Fruit fly (Drosophila melanogaster) whole organism, embryonic: ENCODE data around the gene alphaCOP.
A peak's percentile ranks its signal among the peaks of the same experiment; 100 is the strongest.

Experiments used
- Awh ChIP-seq: fragments of 200-800 bp; sonication (Bioruptor generic); IDR thresholded peaks from 2 replicates; pipeline ENCODE4, ENCODE4 v1.3.6; 2022; ENCODE audit warnings: missing biosample characterization, missing genetic modification characterization
- B-H2 ChIP-seq: fragments of 200-800 bp; sonication (Bioruptor generic); optimal IDR thresholded peaks from 2 replicates; lab custom pipeline; 2018; ENCODE audit warnings: missing biosample characterization, mild to moderate bottlenecking, missing genetic modification characterization
- C15 ChIP-seq: fragments of 200-800 bp; sonication (Bioruptor generic); IDR thresholded peaks from 3 replicates; pipeline ENCODE4 v1.3.6; 2022; ENCODE audit warnings: missing biosample characterization, missing genetic modification characterization
- CG11093 ChIP-seq: fragments of 200-800 bp; sonication (Bioruptor generic); IDR thresholded peaks from 3 replicates; pipeline ENCODE4 v1.3.6; 2022; ENCODE audit warnings: missing biosample characterization, missing genetic modification characterization
- CG12155 ChIP-seq: fragments of 200-800 bp; sonication (Bioruptor generic); optimal IDR thresholded peaks from 3 replicates; lab custom pipeline; 2016; ENCODE audit warnings: missing biosample characterization, missing genetic modification characterization
- CG12236 ChIP-seq: fragments of 200-800 bp; sonication (Bioruptor generic); optimal IDR thresholded peaks from 2 replicates; lab custom pipeline; 2016; ENCODE audit warnings: missing biosample characterization, missing genetic modification characterization
- CG12299 ChIP-seq: fragments of 200-800 bp; sonication (Bioruptor generic); optimal IDR thresholded peaks from 2 replicates; lab custom pipeline; 2018; ENCODE audit warnings: missing biosample characterization, mild to moderate bottlenecking, missing genetic modification characterization
- CG12391 ChIP-seq: fragments of 200-800 bp; sonication (Bioruptor generic); optimal IDR thresholded peaks from 3 replicates; lab custom pipeline; 2018; ENCODE audit warnings: missing biosample characterization, mild to moderate bottlenecking, missing genetic modification characterization, moderate library complexity
- CG13287 ChIP-seq: fragments of 200-800 bp; sonication (Bioruptor generic); IDR thresholded peaks from 2 replicates; pipeline ENCODE4 v1.3.6; 2022; ENCODE audit warnings: missing biosample characterization, missing genetic modification characterization; ENCODE audit not compliant: partially characterized antibody
- CG14050 ChIP-seq: fragments of 200-800 bp; sonication (Bioruptor generic); IDR thresholded peaks from 3 replicates; pipeline ENCODE4 v1.3.6; 2022; ENCODE audit warnings: missing biosample characterization, missing genetic modification characterization
- CG14667 ChIP-seq: fragments of 200-800 bp; sonication (Bioruptor generic); IDR thresholded peaks from 2 replicates; pipeline ENCODE4 v1.3.6; 2022; ENCODE audit warnings: missing biosample characterization, missing genetic modification characterization
- CG16815 ChIP-seq: fragments of 200-800 bp; sonication (Bioruptor generic); optimal IDR thresholded peaks from 3 replicates; lab custom pipeline; 2017; ENCODE audit warnings: missing biosample characterization, mild to moderate bottlenecking, missing genetic modification characterization
- CG17568 ChIP-seq: fragments of 200-800 bp; sonication (Bioruptor generic); optimal IDR thresholded peaks from 2 replicates; lab custom pipeline; 2018; ENCODE audit warnings: missing biosample characterization, mild to moderate bottlenecking, missing genetic modification characterization, moderate library complexity
- CG1832 ChIP-seq: fragments of 200-800 bp; sonication (Bioruptor generic); optimal IDR thresholded peaks from 2 replicates; lab custom pipeline; 2017; ENCODE audit warnings: missing biosample characterization, mild to moderate bottlenecking, missing genetic modification characterization, inconsistent platforms
- CG2120 ChIP-seq: fragments of 200-800 bp; sonication (Bioruptor generic); optimal IDR thresholded peaks from 3 replicates; lab custom pipeline; 2016; ENCODE audit warnings: missing biosample characterization, missing genetic modification characterization
- CG4617 ChIP-seq: fragments of 200-800 bp; sonication (Bioruptor generic); optimal IDR thresholded peaks from 3 replicates; lab custom pipeline; 2016; ENCODE audit warnings: missing biosample characterization, missing genetic modification characterization, borderline replicate concordance
- CG7556 ChIP-seq: fragments of 200-800 bp; sonication (Bioruptor generic); optimal IDR thresholded peaks from 2 replicates; lab custom pipeline; 2017; ENCODE audit warnings: missing biosample characterization, mild to moderate bottlenecking, missing genetic modification characterization
- CG8765 ChIP-seq: fragments of 200-800 bp; sonication (Bioruptor generic); IDR thresholded peaks from 2 replicates; pipeline ENCODE4 v1.3.6; 2022; ENCODE audit warnings: missing biosample characterization, missing genetic modification characterization
- CG8924 ChIP-seq: fragments of 200-800 bp; optimal IDR thresholded peaks from 3 replicates; lab custom pipeline; 2019; ENCODE audit warnings: missing biosample characterization, mild to moderate bottlenecking, missing genetic modification characterization, moderate library complexity
- D ChIP-seq, 2 experiments: fragments of 200-800 bp in 1 of 2; fragments of >200 bp in 1 of 2; sonication (Bioruptor generic) in 1 of 2; optimal IDR thresholded peaks; 2 replicates in 1 of 2; 3 replicates in 1 of 2; lab custom pipeline; 2017; ENCODE audit warnings: mild to moderate bottlenecking in 1 of 2, missing biosample characterization in 1 of 2, missing genetic modification characterization in 1 of 2, missing genetic modification reagents in 1 of 2
- Doc2 ChIP-seq: fragments of 200-800 bp; sonication (Bioruptor generic); IDR thresholded peaks from 2 replicates; pipeline ENCODE4 v1.3.6; 2022; ENCODE audit warnings: missing biosample characterization, missing genetic modification characterization
- E2f2 ChIP-seq: fragments of 200-800 bp; sonication (Bioruptor generic); IDR thresholded peaks from 2 replicates; pipeline ENCODE4 v1.3.6; 2022; ENCODE audit warnings: missing biosample characterization, missing genetic modification characterization
- HHEX ChIP-seq: fragments of 200-800 bp; sonication (Bioruptor generic); optimal IDR thresholded peaks from 3 replicates; lab custom pipeline; 2017; ENCODE audit warnings: missing biosample characterization, mild to moderate bottlenecking, missing genetic modification characterization, missing genetic modification reagents
- HLHmδ ChIP-seq: fragments of 200-800 bp; sonication (Bioruptor generic); optimal IDR thresholded peaks from 2 replicates; lab custom pipeline; 2018; ENCODE audit warnings: missing biosample characterization, mild to moderate bottlenecking, missing genetic modification characterization, moderate library complexity
- Poxn ChIP-seq: fragments of 200-800 bp; sonication (Bioruptor generic); IDR thresholded peaks from 2 replicates; pipeline ENCODE4 v1.3.6; 2022; ENCODE audit warnings: missing biosample characterization, missing genetic modification characterization
- Side ChIP-seq: fragments of 200-800 bp; sonication (Bioruptor generic); optimal IDR thresholded peaks from 2 replicates; lab custom pipeline; 2016; ENCODE audit warnings: missing biosample characterization, missing genetic modification characterization
- Spps ChIP-seq: fragments of 200-800 bp; sonication (Bioruptor generic); optimal IDR thresholded peaks from 2 replicates; lab custom pipeline; 2018; ENCODE audit warnings: missing biosample characterization, mild to moderate bottlenecking, missing genetic modification characterization
- Ssrp ChIP-seq: fragments of 200-800 bp; sonication (Bioruptor generic); optimal IDR thresholded peaks from 2 replicates; lab custom pipeline; 2018; ENCODE audit warnings: missing biosample characterization, mild to moderate bottlenecking, missing genetic modification characterization, moderate library complexity
- ase ChIP-seq: fragments of 200-800 bp; sonication (Bioruptor generic); IDR thresholded peaks from 3 replicates; pipeline ENCODE4 v1.3.6; 2022; ENCODE audit warnings: missing biosample characterization, missing genetic modification characterization
- chif ChIP-seq, 2 experiments: fragments of 200-800 bp; sonication (Bioruptor generic); optimal IDR thresholded peaks; 3 replicates each; lab custom pipeline; 2016; ENCODE audit warnings: missing biosample characterization in 2 of 2, missing genetic modification characterization in 2 of 2
- chinmo ChIP-seq: fragments of 200-800 bp; sonication (Bioruptor generic); IDR thresholded peaks from 4 replicates; pipeline ENCODE4 v1.3.6; 2022; ENCODE audit warnings: missing biosample characterization, missing genetic modification characterization; ENCODE audit not compliant: partially characterized antibody
- chm ChIP-seq: fragments of 200-800 bp; sonication (Bioruptor generic); IDR thresholded peaks from 2 replicates; pipeline ENCODE4 v1.3.6; 2022; ENCODE audit warnings: missing biosample characterization, missing genetic modification characterization
- ci ChIP-seq: fragments of 200-800 bp; sonication (Bioruptor generic); IDR thresholded peaks from 3 replicates; pipeline ENCODE4 v1.3.6; 2022; ENCODE audit warnings: missing biosample characterization, missing genetic modification characterization
- dpn ChIP-seq, 2 experiments: fragments of 200-800 bp; sonication (Bioruptor generic); optimal IDR thresholded peaks; 3 replicates each; lab custom pipeline; 2016; ENCODE audit warnings: missing biosample characterization in 2 of 2, missing genetic modification characterization in 2 of 2
- emc ChIP-seq: fragments of 200-800 bp; sonication (Bioruptor generic); optimal IDR thresholded peaks from 2 replicates; lab custom pipeline; 2016; ENCODE audit warnings: missing biosample characterization, missing genetic modification characterization
- gcm ChIP-seq: fragments of 200-800 bp; sonication (Bioruptor generic); optimal IDR thresholded peaks from 2 replicates; lab custom pipeline; 2019; ENCODE audit warnings: missing biosample characterization, mild to moderate bottlenecking, missing genetic modification characterization, moderate library complexity
- lab ChIP-seq: fragments of 200-800 bp; sonication (Bioruptor generic); optimal IDR thresholded peaks from 3 replicates; lab custom pipeline; 2017; ENCODE audit warnings: missing biosample characterization, missing genetic modification characterization, mild to moderate bottlenecking, moderate library complexity, missing genetic modification reagents
- lilli ChIP-seq: fragments of 200-800 bp; sonication (Bioruptor generic); optimal IDR thresholded peaks from 3 replicates; lab custom pipeline; 2016; ENCODE audit warnings: missing biosample characterization, missing genetic modification characterization
- nerfin-1 ChIP-seq: fragments of 200-800 bp; sonication (Bioruptor generic); optimal IDR thresholded peaks from 3 replicates; lab custom pipeline; 2019; ENCODE audit warnings: missing biosample characterization, mild to moderate bottlenecking, missing genetic modification characterization, moderate library complexity
- org-1 ChIP-seq: fragments of 200-800 bp; sonication (Bioruptor generic); optimal IDR thresholded peaks from 2 replicates; lab custom pipeline; 2017; ENCODE audit warnings: missing biosample characterization, missing genetic modification characterization
- peb ChIP-seq: fragments of 200-800 bp; sonication (Bioruptor generic); IDR thresholded peaks from 2 replicates; pipeline ENCODE4 v1.3.6; 2022; ENCODE audit warnings: missing biosample characterization, missing genetic modification characterization
- pnt ChIP-seq: fragments of 200-800 bp; sonication (Bioruptor generic); optimal IDR thresholded peaks from 3 replicates; lab custom pipeline; 2016; ENCODE audit warnings: missing biosample characterization, missing genetic modification characterization
- seq ChIP-seq: fragments of 200-800 bp; sonication (Bioruptor generic); IDR thresholded peaks from 2 replicates; pipeline ENCODE4 v1.3.6; 2022; ENCODE audit warnings: missing biosample characterization, missing genetic modification characterization
- so ChIP-seq: fragments of 200-800 bp; sonication (Bioruptor generic); IDR thresholded peaks from 3 replicates; pipeline ENCODE4 v1.3.6; 2022; ENCODE audit warnings: missing biosample characterization, missing genetic modification characterization
- sug ChIP-seq: fragments of 200-800 bp; optimal IDR thresholded peaks from 2 replicates; lab custom pipeline; 2019; ENCODE audit warnings: missing biosample characterization, mild to moderate bottlenecking, missing genetic modification characterization, moderate library complexity
- unc-4 ChIP-seq: fragments of 200-800 bp; sonication (Bioruptor generic); IDR thresholded peaks from 2 replicates; pipeline ENCODE4 v1.3.6; 2022; ENCODE audit warnings: missing biosample characterization, missing genetic modification characterization; ENCODE audit not compliant: partially characterized antibody
- usp ChIP-seq: fragments of >200 bp; optimal IDR thresholded peaks from 2 replicates; lab custom pipeline; 2017; ENCODE audit warnings: missing biosample characterization, missing genetic modification characterization
- vvl ChIP-seq: fragments of 200-800 bp; sonication (Bioruptor generic); IDR thresholded peaks from 2 replicates; pipeline ENCODE4 v1.3.6; 2022; ENCODE audit warnings: missing biosample characterization, missing genetic modification characterization
- zfh1 ChIP-seq: fragments of 200-800 bp; sonication (Bioruptor generic); IDR thresholded peaks from 3 replicates; pipeline ENCODE4 v1.3.6; 2022; ENCODE audit warnings: missing biosample characterization, missing genetic modification characterization

The alphaCOP gene

DNA sequence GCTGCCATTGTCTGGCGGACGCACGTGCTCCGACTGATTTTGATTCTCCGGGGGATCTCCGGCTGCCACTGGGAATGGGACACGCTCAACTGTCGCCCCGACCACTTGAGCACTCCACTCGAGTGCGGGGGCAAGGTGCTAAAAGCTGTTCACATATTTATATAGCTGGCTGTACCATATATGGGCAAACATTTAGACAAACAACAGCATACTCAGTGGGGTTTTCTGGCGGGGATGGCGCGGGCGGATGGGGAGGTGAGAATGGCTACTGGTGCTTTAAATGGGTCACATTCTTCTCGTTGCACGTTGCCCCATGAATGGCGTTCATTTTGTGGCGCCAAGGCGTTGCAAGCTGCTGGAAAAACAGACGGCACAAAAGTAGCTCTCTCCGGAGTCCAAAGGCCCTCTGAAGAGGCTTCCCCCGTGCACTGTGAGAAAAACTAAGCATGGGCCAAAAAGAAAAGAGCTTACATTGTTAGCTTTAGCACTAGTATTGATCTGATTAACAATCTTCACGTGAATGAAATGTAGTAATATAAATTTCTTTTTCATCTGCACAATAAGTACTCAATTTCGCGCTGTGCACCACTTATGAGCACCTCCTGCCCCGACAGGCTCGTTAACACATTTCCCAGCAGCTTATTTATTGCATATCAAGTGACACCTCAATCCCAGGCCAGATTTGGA, 45.9 kb upstream of the alphaCOP start (continued):
- peak; percentile 59 for TF ChIP-seq zfh1
- peak; percentile 26 for TF ChIP-seq Ssrp (tag; lab: Kevin White, UChicago)
- peak; percentile 33; the same call in 1 of the 2 replicates for TF ChIP-seq Awh (GFP tag; lab: Robert Waterston, UW)
- TF ChIP-seq emc (GFP tag; lab: Kevin White, UChicago): no peak
- TF ChIP-seq chif (GFP tag; optimal IDR thresholded peaks at IDR 0.05; lab: Kevin White, UChicago): peak in 1 of 2 experiments; percentile 30
- TF ChIP-seq Poxn: no peak
- TF ChIP-seq chm (GFP tag; lab: Robert Waterston, UW): peak; percentile 10; the same call in 1 of the 2 replicates
- TF ChIP-seq CG12155: no peak
- TF ChIP-seq HLHmδ (GFP tag; lab: Kevin White, UChicago): peak; percentile 73
- TF ChIP-seq Side (GFP tag; lab: Kevin White, UChicago): no peak
- TF ChIP-seq seq (GFP tag; lab: Robert Waterston, UW): peak; percentile 50; the same call in 1 of the 2 replicates
- peak; percentile 9; the same call in 1 of the 2 replicates for TF ChIP-seq CG14667 (GFP tag; lab: Robert Waterston, UW)
- TF ChIP-seq CG16815 (GFP tag; lab: Kevin White, UChicago): peak; percentile 11
- no peak for TF ChIP-seq CG2120 (GFP tag; lab: Kevin White, UChicago)
- no peak for TF ChIP-seq unc-4 (GFP tag; lab: Robert Waterston, UW)
- no peak for TF ChIP-seq CG1832
- TF ChIP-seq CG14050 (GFP tag; lab: Robert Waterston, UW): no peak
- TF ChIP-seq usp (GFP tag; lab: Kevin White, UChicago): no peak
- no peak for TF ChIP-seq CG17568 (GFP tag; lab: Kevin White, UChicago)
- no peak for TF ChIP-seq peb
- no peak for TF ChIP-seq CG12236
- no peak for TF ChIP-seq CG11093 (GFP tag; lab: Robert Waterston, UW)
- no peak for TF ChIP-seq C15
- peak; percentile 52 for TF ChIP-seq HHEX (GFP tag; lab: Kevin White, UChicago)
- TF ChIP-seq chinmo (GFP tag; lab: Robert Waterston, UW): no peak
- TF ChIP-seq dpn (GFP tag; optimal IDR thresholded peaks at IDR 0.05; lab: Kevin White, UChicago): peak in 1 of 2 experiments; percentile 4
- no peak for TF ChIP-seq CG8924 (tag; lab: Kevin White, UChicago)
- TF ChIP-seq D (optimal IDR thresholded peaks at IDR 0.05; lab: Kevin White, UChicago): no peak
- TF ChIP-seq D (GFP tag; optimal IDR thresholded peaks at IDR 0.05; lab: Kevin White, UChicago): peak; percentile 50
- peak; percentile 7 for TF ChIP-seq pnt (GFP tag; lab: Kevin White, UChicago)
- peak; percentile 28 for TF ChIP-seq org-1 (GFP tag; lab: Kevin White, UChicago)
- peak; percentile 19 for TF ChIP-seq Spps (tag; lab: Kevin White, UChicago)
- TF ChIP-seq CG13287: no peak
- TF ChIP-seq CG12391 (tag; lab: Kevin White, UChicago): peak; percentile 27
- no peak for TF ChIP-seq CG4617 (GFP tag; lab: Kevin White, UChicago)
- peak; percentile 63; the same call in 1 of the 3 replicates for TF ChIP-seq so
- TF ChIP-seq nerfin-1 (tag; lab: Kevin White, UChicago): peak; percentile 14
- peak; percentile 8 for TF ChIP-seq CG7556 (GFP tag; lab: Kevin White, UChicago)
- no peak for TF ChIP-seq sug
- TF ChIP-seq gcm: no peak
- peak; percentile 58 for TF ChIP-seq ci (GFP tag; lab: Robert Waterston, UW)
- peak; percentile 20; the same call in 1 of the 3 replicates for TF ChIP-seq ase
- TF ChIP-seq CG12299 (tag; lab: Kevin White, UChicago): no peak
- peak; percentile 68 for TF ChIP-seq lab (GFP tag; lab: Kevin White, UChicago)
- no peak for TF ChIP-seq E2f2 (GFP tag; lab: Robert Waterston, UW)
- TF ChIP-seq B-H2 (GFP tag; lab: Kevin White, UChicago): no peak
- peak; percentile 47; the same call in 1 of the 2 replicates for TF ChIP-seq vvl (GFP tag; lab: Robert Waterston, UW)
- TF ChIP-seq Doc2 (GFP tag; lab: Robert Waterston, UW): no peak
- peak; percentile 1 for TF ChIP-seq lilli
- TF ChIP-seq CG8765 (GFP tag; lab: Robert Waterston, UW): peak; percentile 22; the same call in 1 of the 2 replicates
